Worm (Caenorhabditis elegans) whole organism, L4 larva: ENCODE measurements around the gene F16G10.1.
A peak's percentile ranks its signal among the peaks of the same experiment; 100 is the strongest.

Source experiments
- dpl-1 ChIP-seq: fragments of 150-350 bp; optimal IDR thresholded peaks from 2 replicates; lab custom pipeline; 2014; ENCODE audit warnings: missing biosample characterization, missing genetic modification reagents, missing genetic modification characterization
- hlh-11 ChIP-seq: fragments of 200-800 bp; sonication (Bioruptor generic); optimal IDR thresholded peaks from 2 replicates; lab custom pipeline; 2018; ENCODE audit warnings: mild to moderate bottlenecking, missing genetic modification characterization, missing compliant biosample characterization
- hlh-30 ChIP-seq: sonication (generic microtip); optimal IDR thresholded peaks from 2 replicates; lab custom pipeline; 2017; ENCODE audit warnings: antibody characterized with exemption, mild to moderate bottlenecking, missing genetic modification characterization, missing compliant biosample characterization; ENCODE audit not compliant: insufficient read depth
- skn-1 ChIP-seq: fragments of 150-350 bp; optimal IDR thresholded peaks from 2 replicates; lab custom pipeline; 2014; ENCODE audit warnings: missing biosample characterization, missing genetic modification characterization
- spr-3 ChIP-seq: fragments of 200-800 bp; sonication (Bioruptor generic); optimal IDR thresholded peaks from 2 replicates; lab custom pipeline; 2018; ENCODE audit warnings: mild to moderate bottlenecking, missing genetic modification characterization, missing compliant biosample characterization
- unc-62 ChIP-seq, 3 experiments: fragments of 150-350 bp in 1 of 3; sonication (generic microtip); optimal IDR thresholded peaks in 2 of 3; peaks in 1 of 3; 1 replicate in 1 of 3; 2 replicates in 2 of 3; lab custom pipeline; 2014 to 2017; ENCODE audit warnings: missing biosample characterization in 3 of 3, missing genetic modification characterization in 3 of 3, missing genetic modification reagents in 3 of 3, missing genotype in 1 of 3

DNA sequence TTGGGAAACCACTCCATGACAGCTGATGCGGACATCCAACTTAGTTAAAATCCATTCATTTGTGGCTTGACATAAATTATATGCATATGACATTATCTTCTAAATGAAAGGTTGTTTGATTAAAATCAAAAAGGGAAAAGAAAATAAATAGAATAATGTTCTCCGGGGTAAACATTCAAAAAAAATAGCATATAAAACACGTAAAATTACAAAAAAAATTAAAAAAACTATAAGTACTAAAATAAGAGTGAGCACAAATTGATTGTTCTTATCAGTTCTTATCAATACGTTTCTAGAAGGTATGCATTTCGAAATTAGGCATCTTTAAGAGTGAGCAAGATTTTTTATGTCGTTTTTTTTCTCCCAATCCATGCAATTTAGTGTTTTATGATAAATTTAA, 8.6 kb downstream of the F16G10.1 start, which contains the start of gene fbxa-182:
- no peak for TF ChIP-seq hlh-30 (tag; lab: Kevin White, UChicago)
- TF ChIP-seq dpl-1 = no peak
- no peak for TF ChIP-seq hlh-11 (tag; lab: Kevin White, UChicago)
- no peak for TF ChIP-seq spr-3
- peak in 1 of 2 experiments; percentile 9 for TF ChIP-seq unc-62 (GFP tag; optimal IDR thresholded peaks at IDR 0.05 in 1 of 2; lab: Kevin White, UChicago)
- no peak for TF ChIP-seq unc-62 (tag; optimal IDR thresholded peaks at IDR 0.05; lab: Kevin White, UChicago)
- no peak for TF ChIP-seq skn-1 (tag; lab: Kevin White, UChicago)
